1 fruit fly cellular context compared by ENCODE assay signal in genomic region chr3R:7913139-7913538, dm6.
TF ChIP-seq lines count a peak whose summit lies in the region.

Gene Rfk (minus strand): TSS chr3R:7913290.

TF ChIP-seq in whole organism, embryonic, 481 proteins besides CTCF, POLR2A, EP300 and RAD21 (continued from another document and continues in another):
- no peak for TF ChIP-seq ftz-f1 (GFP tag; optimal IDR thresholded peaks at IDR 0.05; lab: Kevin White, UChicago)
- no peak for TF ChIP-seq gt (GFP tag; IDR thresholded peaks at IDR 0.05; lab: Robert Waterston, UW)
- TF ChIP-seq jing (GFP tag; optimal IDR thresholded peaks at IDR 0.05; lab: Kevin White, UChicago) = no peak
- TF ChIP-seq CG14441 (GFP tag; IDR thresholded peaks at IDR 0.05; lab: Robert Waterston, UW) = no peak
- TF ChIP-seq CG8944 (GFP tag; optimal IDR thresholded peaks at IDR 0.05; lab: Kevin White, UChicago) = no peak
- TF ChIP-seq eyg (GFP tag; optimal IDR thresholded peaks at IDR 0.05; lab: Kevin White, UChicago) = no peak
- no peak for TF ChIP-seq CG1233 (GFP tag; optimal IDR thresholded peaks at IDR 0.05; lab: Kevin White, UChicago)
- no peak for TF ChIP-seq CG11093 (GFP tag; IDR thresholded peaks at IDR 0.05; lab: Robert Waterston, UW)
- no peak for TF ChIP-seq CG12299 (tag; optimal IDR thresholded peaks at IDR 0.05; lab: Kevin White, UChicago)
- no peak for TF ChIP-seq CG15073 (GFP tag; optimal IDR thresholded peaks at IDR 0.05; lab: Kevin White, UChicago)
- no peak for TF ChIP-seq CG17912 (GFP tag; optimal IDR thresholded peaks at IDR 0.05; lab: Kevin White, UChicago)
- no peak for TF ChIP-seq CG1832 (GFP tag; optimal IDR thresholded peaks at IDR 0.05; lab: Kevin White, UChicago)
- TF ChIP-seq CG12071 (GFP tag; optimal IDR thresholded peaks at IDR 0.05; lab: Kevin White, UChicago) = no peak
- peak; percentile 63 for TF ChIP-seq E2f2 (GFP tag; IDR thresholded peaks at IDR 0.05; lab: Robert Waterston, UW)
- TF ChIP-seq psq (GFP tag; optimal IDR thresholded peaks at IDR 0.05; lab: Kevin White, UChicago) = no peak
- no peak for TF ChIP-seq CG12219 (GFP tag; optimal IDR thresholded peaks at IDR 0.05; lab: Kevin White, UChicago)
- no peak for TF ChIP-seq ind (GFP tag; optimal IDR thresholded peaks at IDR 0.05; lab: Kevin White, UChicago)
- no peak for TF ChIP-seq CG9609 (GFP tag; optimal IDR thresholded peaks at IDR 0.05; lab: Kevin White, UChicago)
- TF ChIP-seq CG11696 (GFP tag; IDR thresholded peaks at IDR 0.05; lab: Robert Waterston, UW) = no peak
- TF ChIP-seq E2f1 (GFP tag; IDR thresholded peaks at IDR 0.05; lab: Robert Waterston, UW) = no peak
- no peak for TF ChIP-seq Hand (GFP tag; optimal IDR thresholded peaks at IDR 0.05; lab: Kevin White, UChicago)
- TF ChIP-seq CG12942 (GFP tag; optimal IDR thresholded peaks at IDR 0.05; lab: Kevin White, UChicago) = no peak
- TF ChIP-seq CG2199 (GFP tag; IDR thresholded peaks at IDR 0.05; lab: Robert Waterston, UW) = no peak
- TF ChIP-seq nom (GFP tag; optimal IDR thresholded peaks at IDR 0.05; lab: Kevin White, UChicago) = no peak
- peak; percentile 52 for TF ChIP-seq CG30020 (tag; optimal IDR thresholded peaks at IDR 0.05; lab: Kevin White, UChicago)
- no peak for TF ChIP-seq CG18262 (tag; optimal IDR thresholded peaks at IDR 0.05; lab: Kevin White, UChicago)
- no peak for TF ChIP-seq klu (GFP tag; IDR thresholded peaks at IDR 0.05; lab: Robert Waterston, UW)
- no peak for TF ChIP-seq CG2889 (GFP tag; IDR thresholded peaks at IDR 0.05; lab: Robert Waterston, UW)
- no peak for TF ChIP-seq slou (GFP tag; optimal IDR thresholded peaks at IDR 0.05; lab: Kevin White, UChicago)
- TF ChIP-seq trem (tag; optimal IDR thresholded peaks at IDR 0.05; lab: Kevin White, UChicago) = peak; percentile 99
- no peak for TF ChIP-seq scrt (GFP tag; optimal IDR thresholded peaks at IDR 0.05; lab: Kevin White, UChicago)
- TF ChIP-seq CG12391 (tag; optimal IDR thresholded peaks at IDR 0.05; lab: Kevin White, UChicago) = peak; percentile 56
- no peak for TF ChIP-seq z (GFP tag; IDR thresholded peaks at IDR 0.05; lab: Robert Waterston, UW)
- TF ChIP-seq croc (GFP tag; conservative IDR thresholded peaks at IDR 0.05; lab: Robert Waterston, UW) = no peak
- no peak for TF ChIP-seq toy (GFP tag; IDR thresholded peaks at IDR 0.05; lab: Robert Waterston, UW)
- no peak for TF ChIP-seq Oaz (GFP tag; IDR thresholded peaks at IDR 0.05; lab: Robert Waterston, UW)
- no peak for TF ChIP-seq Atf-2 (GFP tag; optimal IDR thresholded peaks at IDR 0.05; lab: Kevin White, UChicago)
- TF ChIP-seq mirr (GFP tag; optimal IDR thresholded peaks at IDR 0.05; lab: Kevin White, UChicago) = no peak
- no peak for TF ChIP-seq sens-2 (GFP tag; IDR thresholded peaks at IDR 0.05; lab: Robert Waterston, UW)
- no peak for TF ChIP-seq Ssrp (tag; optimal IDR thresholded peaks at IDR 0.05; lab: Kevin White, UChicago)
- no peak for TF ChIP-seq CG3726 (GFP tag; IDR thresholded peaks at IDR 0.05; lab: Robert Waterston, UW)
- no peak for TF ChIP-seq prd (optimal IDR thresholded peaks at IDR 0.05; lab: Kevin White, UChicago)
- no peak for TF ChIP-seq prd (GFP tag; IDR thresholded peaks at IDR 0.05; lab: Robert Waterston, UW)
- TF ChIP-seq slp2 (GFP tag; optimal IDR thresholded peaks at IDR 0.05; lab: Kevin White, UChicago) = no peak
- peak; percentile 43 for TF ChIP-seq Abd-B (GFP tag; optimal IDR thresholded peaks at IDR 0.05; lab: Kevin White, UChicago)
- no peak for TF ChIP-seq CG4707 (GFP tag; optimal IDR thresholded peaks at IDR 0.05; lab: Kevin White, UChicago)
- TF ChIP-seq Rfx (GFP tag; IDR thresholded peaks at IDR 0.05; lab: Robert Waterston, UW) = no peak
- TF ChIP-seq CG10979 (tag; optimal IDR thresholded peaks at IDR 0.05; lab: Kevin White, UChicago) = no peak
- TF ChIP-seq Mes4 (GFP tag; optimal IDR thresholded peaks at IDR 0.05; lab: Kevin White, UChicago) = no peak
- TF ChIP-seq nerfin-1 (tag; optimal IDR thresholded peaks at IDR 0.05; lab: Kevin White, UChicago) = no peak
- no peak for TF ChIP-seq CG12744 (GFP tag; optimal IDR thresholded peaks at IDR 0.05; lab: Kevin White, UChicago)
- TF ChIP-seq CG1602 (GFP tag; optimal IDR thresholded peaks at IDR 0.05; lab: Kevin White, UChicago) = no peak
- TF ChIP-seq sisA (GFP tag; IDR thresholded peaks at IDR 0.05; lab: Robert Waterston, UW) = no peak
- no peak for TF ChIP-seq abd-A (tag; optimal IDR thresholded peaks at IDR 0.05; lab: Kevin White, UChicago)
- TF ChIP-seq Gsc (GFP tag; IDR thresholded peaks at IDR 0.05; lab: Robert Waterston, UW) = no peak
- TF ChIP-seq Lim3 (GFP tag; IDR thresholded peaks at IDR 0.05; lab: Robert Waterston, UW) = no peak
- TF ChIP-seq CG32772 (GFP tag; IDR thresholded peaks at IDR 0.05; lab: Robert Waterston, UW) = peak; percentile 33; the same call in 1 of the 2 replicates
- TF ChIP-seq Sox100B (GFP tag; optimal IDR thresholded peaks at IDR 0.05; lab: Kevin White, UChicago) = no peak
- no peak for TF ChIP-seq CG17328 (GFP tag; IDR thresholded peaks at IDR 0.05; lab: Robert Waterston, UW)
- no peak for TF ChIP-seq Nf-YA (GFP tag; IDR thresholded peaks at IDR 0.05; lab: Robert Waterston, UW)
- TF ChIP-seq Side (GFP tag; optimal IDR thresholded peaks at IDR 0.05; lab: Kevin White, UChicago) = no peak
- peak; percentile 64 for TF ChIP-seq sd (tag; optimal IDR thresholded peaks at IDR 0.05; lab: Kevin White, UChicago)
- TF ChIP-seq Dad (GFP tag; optimal IDR thresholded peaks at IDR 0.05; lab: Kevin White, UChicago) = no peak
- TF ChIP-seq en (GFP tag; optimal IDR thresholded peaks at IDR 0.05; lab: Kevin White, UChicago) = no peak
- no peak for TF ChIP-seq CG16863 (GFP tag; optimal IDR thresholded peaks at IDR 0.05; lab: Kevin White, UChicago)
- no peak for TF ChIP-seq Oli (tag; optimal IDR thresholded peaks at IDR 0.05; lab: Kevin White, UChicago)
- no peak for TF ChIP-seq Dip2 (GFP tag; IDR thresholded peaks at IDR 0.05; lab: Robert Waterston, UW)
- TF ChIP-seq CG8281 (tag; optimal IDR thresholded peaks at IDR 0.05; lab: Kevin White, UChicago) = no peak
- TF ChIP-seq vfl (GFP tag; optimal IDR thresholded peaks at IDR 0.05; lab: Kevin White, UChicago) = no peak
- TF ChIP-seq CG11247 (GFP tag; IDR thresholded peaks at IDR 0.05; lab: Robert Waterston, UW) = no peak
- no peak for TF ChIP-seq ranshi (GFP tag; IDR thresholded peaks at IDR 0.05; lab: Robert Waterston, UW)
- peak in 1 of 2 experiments; percentile 6 for TF ChIP-seq dpn (GFP tag; optimal IDR thresholded peaks at IDR 0.05; lab: Kevin White, UChicago)
- no peak for TF ChIP-seq Vsx1 (GFP tag; optimal IDR thresholded peaks at IDR 0.05; lab: Kevin White, UChicago)
- no peak for TF ChIP-seq Hmx (GFP tag; optimal IDR thresholded peaks at IDR 0.05; lab: Kevin White, UChicago)
- TF ChIP-seq HmgZ (tag; optimal IDR thresholded peaks at IDR 0.05; lab: Kevin White, UChicago) = no peak
- TF ChIP-seq mld (GFP tag; IDR thresholded peaks at IDR 0.05; lab: Robert Waterston, UW; ENCODE audit: partially characterized antibody) = no peak
- TF ChIP-seq sc (optimal IDR thresholded peaks at IDR 0.05; lab: Kevin White, UChicago) = no peak
- TF ChIP-seq sc (GFP tag; optimal IDR thresholded peaks at IDR 0.05; lab: Kevin White, UChicago) = no peak
- TF ChIP-seq CG3065 (GFP tag; optimal IDR thresholded peaks at IDR 0.05; lab: Kevin White, UChicago) = no peak
- TF ChIP-seq gfzf (GFP tag; optimal IDR thresholded peaks at IDR 0.05; lab: Kevin White, UChicago) = peak; percentile 2
- no peak for TF ChIP-seq hbn (GFP tag; IDR thresholded peaks at IDR 0.05; lab: Robert Waterston, UW; ENCODE audit: partially characterized antibody)
- TF ChIP-seq B-H1 (GFP tag; IDR thresholded peaks at IDR 0.05; lab: Robert Waterston, UW) = no peak
- TF ChIP-seq Opbp (GFP tag; IDR thresholded peaks at IDR 0.05; lab: Robert Waterston, UW; ENCODE audit: partially characterized antibody) = no peak
- no peak for TF ChIP-seq Elba2 (GFP tag; optimal IDR thresholded peaks at IDR 0.05; lab: Kevin White, UChicago)
- TF ChIP-seq CG17385 (GFP tag; optimal IDR thresholded peaks at IDR 0.05; lab: Kevin White, UChicago) = no peak
- TF ChIP-seq CG18476 (GFP tag; optimal IDR thresholded peaks at IDR 0.05; lab: Kevin White, UChicago) = no peak
- TF ChIP-seq CG12769 (tag; optimal IDR thresholded peaks at IDR 0.05; lab: Kevin White, UChicago) = no peak
- peak in 1 of 2 experiments; percentile 71 for TF ChIP-seq Pdp1 (GFP tag; optimal IDR thresholded peaks at IDR 0.05; lab: Kevin White, UChicago)
- no peak for TF ChIP-seq dmrt99B (tag; optimal IDR thresholded peaks at IDR 0.05; lab: Kevin White, UChicago)
- no peak for TF ChIP-seq CG11398 (GFP tag; optimal IDR thresholded peaks at IDR 0.05; lab: Kevin White, UChicago)
- no peak for TF ChIP-seq seq (GFP tag; IDR thresholded peaks at IDR 0.05; lab: Robert Waterston, UW)
- no peak for TF ChIP-seq bowl (GFP tag; IDR thresholded peaks at IDR 0.05; lab: Robert Waterston, UW)
- TF ChIP-seq Ets97D (GFP tag; optimal IDR thresholded peaks at IDR 0.05; lab: Kevin White, UChicago) = peak; percentile 41
- TF ChIP-seq CG1792 (GFP tag; optimal IDR thresholded peaks at IDR 0.05; lab: Kevin White, UChicago) = no peak
- 0 out of 2 replicates have a peak, but pooled peaks have one; percentile 30 for TF ChIP-seq Scr (GFP tag; IDR thresholded peaks at IDR 0.05; lab: Robert Waterston, UW; ENCODE audit: partially characterized antibody)
- TF ChIP-seq Stat92E (GFP tag; optimal IDR thresholded peaks at IDR 0.05; lab: Kevin White, UChicago) = no peak
- TF ChIP-seq ara (GFP tag; IDR thresholded peaks at IDR 0.05; lab: Robert Waterston, UW) = no peak
- peak; percentile 53 for TF ChIP-seq CG15514 (GFP tag; optimal IDR thresholded peaks at IDR 0.05; lab: Kevin White, UChicago)
- TF ChIP-seq tgo (GFP tag; IDR thresholded peaks at IDR 0.05; lab: Robert Waterston, UW) = no peak
- no peak for TF ChIP-seq sima (GFP tag; optimal IDR thresholded peaks at IDR 0.05; lab: Kevin White, UChicago)
- peak; percentile 12 for TF ChIP-seq CG34376 (GFP tag; optimal IDR thresholded peaks at IDR 0.05; lab: Kevin White, UChicago)
- no peak for TF ChIP-seq PHDP (tag; optimal IDR thresholded peaks at IDR 0.05; lab: Kevin White, UChicago)
- TF ChIP-seq CG1603 (tag; optimal IDR thresholded peaks at IDR 0.05; lab: Kevin White, UChicago) = peak; percentile 53
- no peak for TF ChIP-seq bcd (GFP tag; optimal IDR thresholded peaks at IDR 0.05; lab: Kevin White, UChicago)
- TF ChIP-seq CG10321 (GFP tag; IDR thresholded peaks at IDR 0.05; lab: Robert Waterston, UW) = no peak
- no peak for TF ChIP-seq CG9215 (GFP tag; IDR thresholded peaks at IDR 0.05; lab: Robert Waterston, UW)
- no peak for TF ChIP-seq CG3995 (GFP tag; optimal IDR thresholded peaks at IDR 0.05; lab: Kevin White, UChicago)
- TF ChIP-seq CG2129 (GFP tag; IDR thresholded peaks at IDR 0.05; lab: Robert Waterston, UW; ENCODE audit: partially characterized antibody) = no peak
- no peak for TF ChIP-seq knrl (GFP tag; IDR thresholded peaks at IDR 0.05; lab: Robert Waterston, UW; ENCODE audit: partially characterized antibody)
- no peak for TF ChIP-seq CG31224 (GFP tag; IDR thresholded peaks at IDR 0.05; lab: Robert Waterston, UW)
- no peak for TF ChIP-seq CHES-1-like (GFP tag; optimal IDR thresholded peaks at IDR 0.05; lab: Kevin White, UChicago)
- no peak for TF ChIP-seq sna (GFP tag; IDR thresholded peaks at IDR 0.05; lab: Robert Waterston, UW; ENCODE audit: partially characterized antibody)
- no peak for TF ChIP-seq ab (GFP tag; optimal IDR thresholded peaks at IDR 0.05; lab: Kevin White, UChicago)
- TF ChIP-seq Hr51 (GFP tag; optimal IDR thresholded peaks at IDR 0.05; lab: Kevin White, UChicago) = no peak
- TF ChIP-seq zf30C (GFP tag; optimal IDR thresholded peaks at IDR 0.05; lab: Kevin White, UChicago) = no peak
- no peak for TF ChIP-seq btn (GFP tag; optimal IDR thresholded peaks at IDR 0.05; lab: Kevin White, UChicago)
- TF ChIP-seq bsh (GFP tag; optimal IDR thresholded peaks at IDR 0.05; lab: Kevin White, UChicago) = peak in 1 of 2 experiments; percentile 28
- peak; percentile 35 for TF ChIP-seq nmo (GFP tag; optimal IDR thresholded peaks at IDR 0.05; lab: Kevin White, UChicago)
- 0 out of 2 replicates have a peak, but pooled peaks have one; percentile 28 for TF ChIP-seq Ptx1 (GFP tag; IDR thresholded peaks at IDR 0.05; lab: Robert Waterston, UW)
- TF ChIP-seq hkb (optimal IDR thresholded peaks at IDR 0.05; lab: Kevin White, UChicago) = no peak
- TF ChIP-seq hkb (GFP tag; IDR thresholded peaks at IDR 0.05; lab: Robert Waterston, UW) = peak; percentile 26; the same call in 1 of the 2 replicates
- TF ChIP-seq CG11456 (GFP tag; IDR thresholded peaks at IDR 0.05; lab: Robert Waterston, UW) = no peak
- peak; percentile 21 for TF ChIP-seq az2 (GFP tag; optimal IDR thresholded peaks at IDR 0.05; lab: Kevin White, UChicago)
- TF ChIP-seq CG4617 (GFP tag; optimal IDR thresholded peaks at IDR 0.05; lab: Kevin White, UChicago; ENCODE audit: borderline replicate concordance) = peak; percentile 37
- TF ChIP-seq gcm (GFP tag; optimal IDR thresholded peaks at IDR 0.05; lab: Kevin White, UChicago) = peak; percentile 30
- no peak for TF ChIP-seq CG6175 (GFP tag; IDR thresholded peaks at IDR 0.05; lab: Robert Waterston, UW)
- TF ChIP-seq Dek (tag; optimal IDR thresholded peaks at IDR 0.05; lab: Kevin White, UChicago) = no peak
- no peak for TF ChIP-seq Hr39 (optimal IDR thresholded peaks at IDR 0.05; lab: Kevin White, UChicago)
- peak; percentile 49 for TF ChIP-seq lilli (GFP tag; optimal IDR thresholded peaks at IDR 0.05; lab: Kevin White, UChicago)
- TF ChIP-seq cwo (GFP tag; optimal IDR thresholded peaks at IDR 0.05; lab: Kevin White, UChicago) = no peak
- TF ChIP-seq Xrp1 (GFP tag; IDR thresholded peaks at IDR 0.05; lab: Robert Waterston, UW) = no peak
- TF ChIP-seq CG32532 (GFP tag; IDR thresholded peaks at IDR 0.05; lab: Robert Waterston, UW) = no peak
- TF ChIP-seq Meics (GFP tag; optimal IDR thresholded peaks at IDR 0.05; lab: Kevin White, UChicago) = no peak
- peak; percentile 44; the same call in 1 of the 3 replicates for TF ChIP-seq CG34422 (GFP tag; IDR thresholded peaks at IDR 0.05; lab: Robert Waterston, UW)
- TF ChIP-seq CG6254 (GFP tag; optimal IDR thresholded peaks at IDR 0.05; lab: Kevin White, UChicago) = no peak
- TF ChIP-seq Hr78 (GFP tag; optimal IDR thresholded peaks at IDR 0.05; lab: Kevin White, UChicago) = no peak
- no peak for TF ChIP-seq Doc2 (GFP tag; IDR thresholded peaks at IDR 0.05; lab: Robert Waterston, UW)
- no peak for TF ChIP-seq CG10654 (GFP tag; optimal IDR thresholded peaks at IDR 0.05; lab: Kevin White, UChicago)
- TF ChIP-seq CG17568 (GFP tag; optimal IDR thresholded peaks at IDR 0.05; lab: Kevin White, UChicago) = no peak
- peak; percentile 68 for TF ChIP-seq row (GFP tag; IDR thresholded peaks at IDR 0.05; lab: Robert Waterston, UW)
